Worm (Caenorhabditis elegans): ENCODE data around the gene H20J04.7.

H20J04.7 gene

DNA sequence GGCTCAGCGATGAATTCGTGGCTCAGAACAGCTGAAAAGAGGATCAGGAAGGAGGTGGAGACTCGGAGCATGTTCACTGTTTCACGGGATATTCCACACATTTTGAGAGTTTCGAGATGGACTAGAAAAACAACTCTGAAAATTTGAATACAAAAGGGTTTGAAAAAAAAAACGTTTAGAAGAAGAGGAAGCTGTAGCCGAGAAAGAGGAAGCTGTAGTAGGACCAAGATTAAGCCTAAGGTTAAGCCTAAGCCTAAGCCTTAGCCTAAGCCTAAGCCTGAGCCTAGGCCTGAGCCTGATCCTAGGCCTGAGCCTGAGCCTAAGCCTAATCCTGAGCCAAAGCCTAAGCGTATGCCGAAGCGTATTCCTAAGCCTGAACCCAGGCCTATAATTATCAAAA, 43.0 kb downstream of the H20J04.7 start, which contains the start of gene plep-1:
Gene plep-1 (minus strand): TSS at position 101 of the 400 bp plus-strand sequence.
- TF ChIP-seq ceh-83 (GFP tag; optimal IDR thresholded peaks at IDR 0.05) (no peak), bed-3 (GFP tag; optimal IDR thresholded peaks at IDR 0.05) (no peak), ces-1 (GFP tag; optimal IDR thresholded peaks at IDR 0.05) (no peak), nhr-28 (tag; optimal IDR thresholded peaks at IDR 0.05) (no peak), nhr-2 (tag; optimal IDR thresholded peaks at IDR 0.05) (no peak), tbx-8 (GFP tag; optimal IDR thresholded peaks at IDR 0.05) (no peak), lsy-2 (tag; optimal IDR thresholded peaks at IDR 0.05) (no peak)

DNA sequence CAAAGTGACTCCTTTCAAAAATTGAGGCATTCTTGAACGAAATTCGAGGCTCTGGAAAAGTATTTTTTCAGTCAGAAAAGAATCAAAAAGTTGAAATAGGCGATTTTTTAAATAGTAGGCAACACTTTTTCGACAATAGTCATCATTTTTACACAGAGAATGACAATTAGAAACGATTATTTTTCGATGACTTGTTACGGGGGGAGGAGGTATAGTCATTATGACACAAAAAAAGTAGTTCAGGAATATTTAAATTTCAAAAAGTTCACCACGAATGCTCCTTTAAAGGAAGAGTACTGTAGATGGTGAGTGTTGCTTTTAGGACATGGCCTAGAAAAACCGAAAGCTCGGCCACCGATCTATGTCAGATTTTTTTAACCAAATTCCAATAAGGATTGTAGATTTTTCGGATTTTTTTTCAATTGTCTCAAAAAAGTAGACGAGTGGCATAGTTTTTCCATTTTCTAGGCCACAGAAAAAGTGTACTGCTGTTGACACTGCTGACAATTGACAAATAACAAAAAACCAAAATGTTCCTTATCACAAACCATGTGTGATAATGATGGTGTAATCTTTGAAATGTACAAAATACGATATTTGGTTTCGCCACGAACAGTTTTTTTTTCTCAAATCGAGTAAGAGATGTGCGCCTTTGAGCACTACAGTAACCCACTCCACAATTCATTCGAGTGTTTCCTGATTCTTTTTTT, 48.0 kb downstream of the H20J04.7 start, which contains the start of gene Y52E8A.3:
Gene Y52E8A.3 (minus strand): TSS at position 51 of the 710 bp plus-strand sequence.
- TF ChIP-seq lsy-2 (tag; optimal IDR thresholded peaks at IDR 0.05): no peak

All from whole organism, mixed stage, embryonic.